Worm (Caenorhabditis elegans): ENCODE results near the gene zfp-1.

Gene zfp-1

ce11 chrIII:8767889-8768361 is 23.4 kb upstream of the zfp-1 start, which contains the start of gene mtss-1 (continued):
- TF ChIP-seq snu-23 (GFP tag; optimal IDR thresholded peaks at IDR 0.05) (peak; percentile 60), lin-14 (GFP tag; optimal IDR thresholded peaks at IDR 0.05) (peak; percentile 50), nhr-28 (tag; optimal IDR thresholded peaks at IDR 0.05) (no peak), fkh-4 (tag; optimal IDR thresholded peaks at IDR 0.05; ENCODE audit: borderline replicate concordance) (no peak), C16A3.4 (tag; optimal IDR thresholded peaks at IDR 0.05) (peak; percentile 37), fkh-8 (tag; optimal IDR thresholded peaks at IDR 0.05) (peak; percentile 18), nhr-90 (tag; optimal IDR thresholded peaks at IDR 0.05; ENCODE audit: poor library complexity) (peak; percentile 62), tbx-2 (tag; optimal IDR thresholded peaks at IDR 0.05) (peak; percentile 68), unc-86 (tag; optimal IDR thresholded peaks at IDR 0.05) (peak; percentile 15), swsn-7 (tag; optimal IDR thresholded peaks at IDR 0.05) (peak; percentile 58), dpl-1 (GFP tag; optimal IDR thresholded peaks at IDR 0.05) (peak; percentile 11 to 59 (median 56)), snpc-4 (tag; optimal IDR thresholded peaks at IDR 0.05) (peak; percentile 46), nhr-12 (tag; optimal IDR thresholded peaks at IDR 0.05) (no peak), irx-1 (tag; optimal IDR thresholded peaks at IDR 0.05) (peak; percentile 33), lir-3 (tag; optimal IDR thresholded peaks at IDR 0.05; ENCODE audit: poor library complexity) (peak; percentile 39), skn-1 (tag; optimal IDR thresholded peaks at IDR 0.05) (peak; percentile 64), hpl-2 (GFP tag; optimal IDR thresholded peaks at IDR 0.05) (peak; percentile 60), unc-130 (tag; optimal IDR thresholded peaks at IDR 0.05) (peak; percentile 59)

DNA sequence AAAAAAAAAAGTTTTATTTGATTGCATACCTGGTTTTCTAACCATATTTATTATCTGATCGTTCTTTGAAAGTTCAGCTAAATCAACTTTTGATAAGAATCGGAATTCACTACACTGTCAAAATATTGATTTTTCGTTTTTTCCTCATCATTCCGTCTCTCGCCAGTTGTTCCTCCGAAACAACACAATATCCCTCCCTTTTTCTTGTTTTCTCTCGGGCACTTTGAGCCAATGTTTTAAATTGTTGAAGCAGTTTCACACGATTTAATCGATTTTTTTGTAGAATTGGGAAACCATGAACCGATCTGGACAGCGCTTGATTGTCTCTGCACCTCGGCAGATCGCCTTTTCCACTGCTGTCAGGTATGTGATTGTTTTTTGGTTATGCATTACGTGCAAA is 22.1 kb upstream of the zfp-1 start, which contains the start of gene K02D10.1:
Gene K02D10.1, plus strand, starts transcription at position 284 of the 400 bp plus-strand sequence.
- TF ChIP-seq sptf-1 (tag; optimal IDR thresholded peaks at IDR 0.05) (no peak), ceh-63 (GFP tag; optimal IDR thresholded peaks at IDR 0.05) (no peak), ceh-90 (tag; optimal IDR thresholded peaks at IDR 0.05) (no peak), nhr-19 (GFP tag; conservative IDR thresholded peaks at IDR 0.05) (no peak), rnt-1 (tag; optimal IDR thresholded peaks at IDR 0.05) (no peak), ztf-11 (tag; optimal IDR thresholded peaks at IDR 0.05) (no peak), lsy-2 (tag; optimal IDR thresholded peaks at IDR 0.05) (no peak), lin-14 (GFP tag; optimal IDR thresholded peaks at IDR 0.05) (no peak), hpl-2 (GFP tag; optimal IDR thresholded peaks at IDR 0.05) (no peak), ces-1 (GFP tag; optimal IDR thresholded peaks at IDR 0.05) (no peak), nhr-71 (tag; optimal IDR thresholded peaks at IDR 0.05) (no peak), xbp-1 (tag; optimal IDR thresholded peaks at IDR 0.05) (no peak)

DNA sequence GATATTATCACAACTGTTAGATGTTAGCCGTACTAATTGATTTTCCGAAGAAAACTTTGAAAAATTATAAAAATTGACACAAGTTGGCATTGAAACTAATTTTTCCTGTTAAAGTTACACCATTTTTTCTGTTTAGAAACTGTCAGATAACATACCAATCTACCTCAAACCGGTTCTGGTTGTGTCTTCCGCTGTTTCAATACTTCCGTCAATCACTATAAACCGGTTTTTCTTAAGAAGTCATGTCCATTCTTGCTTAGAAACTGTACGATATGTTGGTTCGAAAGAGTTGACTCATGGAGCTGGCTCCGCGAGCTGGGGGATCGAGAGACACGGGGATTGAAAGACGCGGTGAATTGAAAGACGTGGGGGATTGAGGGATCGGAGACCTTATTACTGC is 21.1 kb upstream of the zfp-1 start:
- TF ChIP-seq tbx-2 (tag; optimal IDR thresholded peaks at IDR 0.05) (peak; percentile 3), mep-1 (tag; optimal IDR thresholded peaks at IDR 0.05) (no peak), lin-14 (GFP tag; optimal IDR thresholded peaks at IDR 0.05) (peak; percentile 61), isw-1 (GFP tag; IDR thresholded peaks at IDR 0.05) (no peak), nhr-85 (tag) (peak; percentile 70), ceh-8 (GFP tag; optimal IDR thresholded peaks at IDR 0.05) (no peak), grh-1 (GFP tag; IDR thresholded peaks at IDR 0.05) (peak; percentile 88), blmp-1 (tag; optimal IDR thresholded peaks at IDR 0.05) (peak; percentile 47), F16B12.6 (tag; optimal IDR thresholded peaks at IDR 0.05) (no peak), nhr-47 (tag; optimal IDR thresholded peaks at IDR 0.05) (no peak), ces-1 (GFP tag; optimal IDR thresholded peaks at IDR 0.05) (no peak), ztf-11 (tag; optimal IDR thresholded peaks at IDR 0.05) (no peak), hlh-17 (GFP tag; optimal IDR thresholded peaks at IDR 0.05; ENCODE audit: borderline replicate concordance) (no peak), elt-3 (tag; optimal IDR thresholded peaks at IDR 0.05) (peak in 1 of 6 experiments; percentile 27), lsy-2 (tag; optimal IDR thresholded peaks at IDR 0.05) (peak in 1 of 2 experiments; percentile 12), irx-1 (tag; optimal IDR thresholded peaks at IDR 0.05) (no peak), nhr-76 (tag; optimal IDR thresholded peaks at IDR 0.05) (no peak)
